Fruit fly (Drosophila melanogaster) whole organism, prepupa: ENCODE results near the gene CG4238.

Source experiments
- CG11294 ChIP-seq: fragments of 200-800 bp; sonication (Bioruptor generic); IDR thresholded peaks from 2 replicates; pipeline ENCODE4 v1.3.6; 2022; ENCODE audit warnings: missing biosample characterization, missing genetic modification characterization
- CG11762 ChIP-seq: fragments of 200-800 bp; sonication (Bioruptor generic); optimal IDR thresholded peaks from 3 replicates; lab custom pipeline; 2016; ENCODE audit warnings: missing biosample characterization, missing genetic modification characterization; ENCODE audit not compliant: insufficient read depth
- CG11902 ChIP-seq: fragments of 200-800 bp; sonication (Bioruptor generic); optimal IDR thresholded peaks from 3 replicates; lab custom pipeline; 2016; ENCODE audit warnings: missing biosample characterization, missing genetic modification characterization
- CG15336 ChIP-seq: fragments of 200-800 bp; sonication (Bioruptor generic); IDR thresholded peaks from 2 replicates; pipeline ENCODE4 v1.3.6; 2022; ENCODE audit warnings: missing biosample characterization, missing genetic modification characterization
- CG1621 ChIP-seq: fragments of 200-800 bp; sonication (Bioruptor generic); optimal IDR thresholded peaks from 3 replicates; lab custom pipeline; 2018; ENCODE audit warnings: missing biosample characterization, mild to moderate bottlenecking, missing genetic modification characterization
- CG16779 ChIP-seq: fragments of 200-800 bp; sonication (Bioruptor generic); optimal IDR thresholded peaks from 3 replicates; lab custom pipeline; 2017; ENCODE audit warnings: missing biosample characterization, mild to moderate bottlenecking, missing genetic modification characterization
- CG3032 ChIP-seq: fragments of 200-800 bp; optimal IDR thresholded peaks from 2 replicates; lab custom pipeline; 2019; ENCODE audit warnings: missing biosample characterization, mild to moderate bottlenecking, missing genetic modification characterization, moderate library complexity
- CG31627 ChIP-seq: fragments of 200-800 bp; sonication (Bioruptor generic); optimal IDR thresholded peaks from 3 replicates; lab custom pipeline; 2016; ENCODE audit warnings: missing biosample characterization, missing genetic modification characterization
- CG34406 ChIP-seq: fragments of 200-800 bp; sonication (Bioruptor generic); optimal IDR thresholded peaks from 3 replicates; lab custom pipeline; 2016; ENCODE audit warnings: missing biosample characterization, missing genetic modification characterization
- CG3919 ChIP-seq: fragments of 200-800 bp; sonication (Bioruptor generic); optimal IDR thresholded peaks from 3 replicates; lab custom pipeline; 2016; ENCODE audit warnings: missing biosample characterization, missing genetic modification characterization
- CG4318 ChIP-seq: fragments of 200-800 bp; sonication (Bioruptor generic); optimal IDR thresholded peaks from 3 replicates; lab custom pipeline; 2017; ENCODE audit warnings: missing biosample characterization, mild to moderate bottlenecking, missing genetic modification characterization
- CG6163 ChIP-seq: fragments of 200-800 bp; sonication (Bioruptor generic); IDR thresholded peaks from 3 replicates; pipeline ENCODE4 v1.3.6; 2022; ENCODE audit warnings: missing biosample characterization, missing genetic modification characterization
- CG6276 ChIP-seq: fragments of 200-800 bp; sonication (Bioruptor generic); optimal IDR thresholded peaks from 2 replicates; lab custom pipeline; 2017; ENCODE audit warnings: missing biosample characterization, mild to moderate bottlenecking, missing genetic modification characterization
- CG6792 ChIP-seq: fragments of 200-800 bp; sonication (Bioruptor generic); optimal IDR thresholded peaks from 3 replicates; lab custom pipeline; 2016; ENCODE audit warnings: missing biosample characterization, missing genetic modification characterization
- CG6808 ChIP-seq: fragments of 200-800 bp; sonication (Bioruptor generic); optimal IDR thresholded peaks from 3 replicates; lab custom pipeline; 2017; ENCODE audit warnings: missing biosample characterization, missing genetic modification characterization, mild to moderate bottlenecking, moderate library complexity, missing genetic modification reagents
- CG6854 ChIP-seq: fragments of 200-800 bp; sonication (Bioruptor generic); optimal IDR thresholded peaks from 2 replicates; lab custom pipeline; 2017; ENCODE audit warnings: missing biosample characterization, mild to moderate bottlenecking, missing genetic modification characterization
- CG7368 ChIP-seq: fragments of 200-800 bp; sonication (Bioruptor generic); optimal IDR thresholded peaks from 3 replicates; lab custom pipeline; 2016; ENCODE audit warnings: missing biosample characterization, missing genetic modification characterization
- CG8319 ChIP-seq: fragments of 200-800 bp; sonication (Bioruptor generic); optimal IDR thresholded peaks from 3 replicates; lab custom pipeline; 2016; ENCODE audit warnings: missing biosample characterization, missing genetic modification characterization
- CG8632 ChIP-seq: fragments of 200-800 bp; sonication (Bioruptor generic); optimal IDR thresholded peaks from 3 replicates; lab custom pipeline; 2016; ENCODE audit warnings: missing biosample characterization, missing genetic modification characterization
- CG9139 ChIP-seq: fragments of 200-800 bp; sonication (Bioruptor generic); optimal IDR thresholded peaks from 3 replicates; lab custom pipeline; 2017; ENCODE audit warnings: missing biosample characterization, mild to moderate bottlenecking, missing genetic modification characterization
- Eip75B ChIP-seq: fragments of 200-800 bp; sonication (Bioruptor generic); optimal IDR thresholded peaks from 3 replicates; lab custom pipeline; 2016; ENCODE audit warnings: missing biosample characterization, missing genetic modification characterization
- Eip78C ChIP-seq: fragments of 200-800 bp; sonication (Bioruptor generic); peaks from one replicate; lab custom pipeline; 2016; ENCODE audit warnings: missing biosample characterization, missing genetic modification characterization
- Eip93F ChIP-seq: fragments of 200-800 bp; sonication (Bioruptor generic); optimal IDR thresholded peaks from 2 replicates; lab custom pipeline; 2016; ENCODE audit warnings: missing biosample characterization, mild to moderate bottlenecking, missing genetic modification characterization
- Ets21C ChIP-seq: fragments of 200-800 bp; sonication (Bioruptor generic); optimal IDR thresholded peaks from 3 replicates; lab custom pipeline; 2016; ENCODE audit warnings: missing biosample characterization, missing genetic modification characterization
- Hr38 ChIP-seq: sonication (Bioruptor generic); optimal IDR thresholded peaks from 2 replicates; lab custom pipeline; 2016; ENCODE audit warnings: missing biosample characterization, missing genetic modification characterization
- Hr39 ChIP-seq: fragments of 200-800 bp; sonication (Bioruptor generic); optimal IDR thresholded peaks from 2 replicates; lab custom pipeline; 2016; ENCODE audit warnings: missing biosample characterization, missing genetic modification characterization
- Hr4 ChIP-seq: fragments of 200-800 bp; sonication (Bioruptor generic); optimal IDR thresholded peaks from 3 replicates; lab custom pipeline; 2016; ENCODE audit warnings: missing biosample characterization, missing genetic modification characterization
- Lpt ChIP-seq: fragments of 200-800 bp; sonication (Bioruptor generic); optimal IDR thresholded peaks from 3 replicates; lab custom pipeline; 2016; ENCODE audit warnings: missing biosample characterization, missing genetic modification characterization
- Met ChIP-seq: fragments of 200-800 bp; sonication (Bioruptor generic); optimal IDR thresholded peaks from 3 replicates; lab custom pipeline; 2016; ENCODE audit warnings: missing biosample characterization, missing genetic modification characterization
- OdsH ChIP-seq: fragments of 200-800 bp; sonication (Bioruptor generic); optimal IDR thresholded peaks from 3 replicates; lab custom pipeline; 2016; ENCODE audit warnings: missing biosample characterization, missing genetic modification characterization
- Sox102F ChIP-seq: fragments of 200-800 bp; sonication (Bioruptor generic); optimal IDR thresholded peaks from 2 replicates; lab custom pipeline; 2016; ENCODE audit warnings: missing biosample characterization, mild to moderate bottlenecking, missing genetic modification characterization
- achi ChIP-seq: fragments of 200-800 bp; sonication (Bioruptor generic); optimal IDR thresholded peaks from 3 replicates; lab custom pipeline; 2016; ENCODE audit warnings: missing biosample characterization, missing genetic modification characterization
- acj6 ChIP-seq: fragments of 200-800 bp; sonication (Bioruptor generic); optimal IDR thresholded peaks from 3 replicates; lab custom pipeline; 2016; ENCODE audit warnings: missing biosample characterization, missing genetic modification characterization
- cyc ChIP-seq: fragments of 200-800 bp; sonication (Bioruptor generic); optimal IDR thresholded peaks from 3 replicates; lab custom pipeline; 2016; ENCODE audit warnings: missing biosample characterization, missing genetic modification characterization
- dac ChIP-seq: fragments of 200-800 bp; sonication (Bioruptor generic); optimal IDR thresholded peaks from 2 replicates; lab custom pipeline; 2017; ENCODE audit warnings: missing biosample characterization, mild to moderate bottlenecking, missing genetic modification characterization
- eg ChIP-seq: fragments of 200-800 bp; sonication (Bioruptor generic); IDR thresholded peaks from 3 replicates; pipeline ENCODE4 v1.3.6; 2022; ENCODE audit warnings: missing biosample characterization, missing genetic modification characterization
- fd59A ChIP-seq: fragments of 200-800 bp; sonication (Bioruptor generic); optimal IDR thresholded peaks from 2 replicates; lab custom pipeline; 2017; ENCODE audit warnings: missing biosample characterization, mild to moderate bottlenecking, missing genetic modification characterization, missing genetic modification reagents
- fd85E ChIP-seq: fragments of 200-800 bp; sonication (Bioruptor generic); optimal IDR thresholded peaks from 3 replicates; lab custom pipeline; 2016; ENCODE audit warnings: missing biosample characterization, missing genetic modification characterization
- fkh ChIP-seq: fragments of 200-800 bp; sonication (Bioruptor generic); optimal IDR thresholded peaks from 3 replicates; lab custom pipeline; 2017; ENCODE audit warnings: missing biosample characterization, mild to moderate bottlenecking, missing genetic modification characterization, moderate library complexity
- net ChIP-seq: fragments of 200-800 bp; sonication (Bioruptor generic); optimal IDR thresholded peaks from 3 replicates; lab custom pipeline; 2016; ENCODE audit warnings: missing biosample characterization, missing genetic modification characterization
- pdm3 ChIP-seq: fragments of 200-800 bp; sonication (Bioruptor generic); optimal IDR thresholded peaks from 3 replicates; lab custom pipeline; 2016; ENCODE audit warnings: missing biosample characterization, missing genetic modification characterization
- salr ChIP-seq, 2 experiments: fragments of 200-800 bp; sonication (Bioruptor generic); optimal IDR thresholded peaks; 3 replicates each; lab custom pipeline; 2016 to 2018; ENCODE audit warnings: missing biosample characterization in 2 of 2, missing genetic modification characterization in 2 of 2, mild to moderate bottlenecking in 1 of 2
- spab ChIP-seq: fragments of 200-800 bp; sonication (Bioruptor generic); optimal IDR thresholded peaks from 2 replicates; lab custom pipeline; 2017; ENCODE audit warnings: missing biosample characterization, mild to moderate bottlenecking, missing genetic modification characterization, missing genetic modification reagents
- ss ChIP-seq, 2 experiments: fragments of 200-800 bp; sonication (Bioruptor generic); optimal IDR thresholded peaks; 2 replicates in 1 of 2; 3 replicates in 1 of 2; lab custom pipeline; 2017 to 2018; ENCODE audit warnings: mild to moderate bottlenecking in 2 of 2, missing biosample characterization in 2 of 2, missing genetic modification characterization in 2 of 2, moderate library complexity in 1 of 2
- topi ChIP-seq: fragments of 200-800 bp; sonication (Bioruptor generic); optimal IDR thresholded peaks from 3 replicates; lab custom pipeline; 2016; ENCODE audit warnings: missing biosample characterization, missing genetic modification characterization
- vri ChIP-seq: fragments of 200-800 bp; sonication (Bioruptor generic); optimal IDR thresholded peaks from 3 replicates; lab custom pipeline; 2016; ENCODE audit warnings: missing biosample characterization, mild to moderate bottlenecking, missing genetic modification characterization

The CG4238 gene

dm6 chr2L:1981726-1982367, 27.8 kb upstream of the CG4238 start, which contains the start of gene CG7289 (continued):
- no peak for TF ChIP-seq fd59A (GFP tag; lab: Kevin White, UChicago)
- no peak for TF ChIP-seq ss (GFP tag; optimal IDR thresholded peaks at IDR 0.05; lab: Kevin White, UChicago)
- no peak for TF ChIP-seq eg
- no peak for TF ChIP-seq CG11902 (GFP tag; lab: Kevin White, UChicago)
- no peak for TF ChIP-seq CG4318 (GFP tag; lab: Kevin White, UChicago)
- no peak for TF ChIP-seq pdm3 (GFP tag; lab: Kevin White, UChicago)
- no peak for TF ChIP-seq acj6 (GFP tag; lab: Kevin White, UChicago)
- TF ChIP-seq fd85E, result no peak
- no peak for TF ChIP-seq cyc
- TF ChIP-seq CG11294 (GFP tag; lab: Robert Waterston, UW), result no peak
- no peak for TF ChIP-seq CG15336 (GFP tag; lab: Robert Waterston, UW)
- TF ChIP-seq, all 60 proteins: peak for 9

- TF ChIP-seq fkh (GFP tag; lab: Kevin White, UChicago) (peak; percentile 65), CG3032 (tag; lab: Kevin White, UChicago) (peak; percentile 25), CG7368 (GFP tag; lab: Kevin White, UChicago) (peak; percentile 14), Met (GFP tag; lab: Kevin White, UChicago) (peak; percentile 70), eg (peak; percentile 60; the same call in 2 of the 3 replicates), CG6808 (GFP tag; lab: Kevin White, UChicago) (peak; percentile 0), Hr39 (peak; percentile 64), acj6 (GFP tag; lab: Kevin White, UChicago) (peak; percentile 60), CG3919 (GFP tag; lab: Kevin White, UChicago) (peak; percentile 64), Hr38 (GFP tag; lab: Kevin White, UChicago) (no peak), Hr4 (GFP tag; lab: Kevin White, UChicago) (peak; percentile 58), CG9139 (GFP tag; lab: Kevin White, UChicago) (no peak), CG11294 (GFP tag; lab: Robert Waterston, UW) (peak; percentile 22; the same call in 1 of the 2 replicates), CG34406 (peak; percentile 55), cyc (peak; percentile 44), CG6854 (GFP tag; lab: Kevin White, UChicago) (no peak), CG11762 (GFP tag; lab: Kevin White, UChicago) (peak; percentile 47), CG11902 (GFP tag; lab: Kevin White, UChicago) (peak; percentile 8), OdsH (GFP tag; lab: Kevin White, UChicago) (peak; percentile 60), CG8319 (GFP tag; lab: Kevin White, UChicago) (no peak), CG16779 (no peak), salr (GFP tag; optimal IDR thresholded peaks at IDR 0.05; lab: Kevin White, UChicago) (no peak), CG6163 (peak; percentile 34; the same call in 2 of the 3 replicates), dac (GFP tag; lab: Kevin White, UChicago) (no peak), achi (GFP tag; lab: Kevin White, UChicago) (peak; percentile 34), Eip78C (peak; percentile 86), CG1621 (peak; percentile 34), CG8632 (GFP tag; lab: Kevin White, UChicago) (peak; percentile 36), CG6276 (no peak), spab (GFP tag; lab: Kevin White, UChicago) (no peak), topi (GFP tag; lab: Kevin White, UChicago) (peak; percentile 54), CG31627 (GFP tag; lab: Kevin White, UChicago) (peak; percentile 67), Ets21C (peak; percentile 60), ss (GFP tag; optimal IDR thresholded peaks at IDR 0.05; lab: Kevin White, UChicago) (no peak), CG4318 (GFP tag; lab: Kevin White, UChicago) (no peak), net (GFP tag; lab: Kevin White, UChicago) (peak; percentile 49), Sox102F (no peak), CG6792 (GFP tag; lab: Kevin White, UChicago) (peak; percentile 51), vri (GFP tag; lab: Kevin White, UChicago) (peak; percentile 79), Eip93F (GFP tag; lab: Kevin White, UChicago) (no peak), Eip75B (GFP tag; lab: Kevin White, UChicago) (peak; percentile 63), Lpt (peak; percentile 37)
Observed at dm6 chr2L:1986343-1987280, 23.0 kb upstream of the CG4238 start.
